Fruit fly (Drosophila melanogaster): Measurements from ENCODE around the gene ttm2.

dm6 chr3L:292146-292776 lies 17.3 kb downstream of the ttm2 start:
- TF ChIP-seq CG5204 (GFP tag; optimal IDR thresholded peaks at IDR 0.05) = no peak
- peak; percentile 44 for TF ChIP-seq pad (GFP tag; optimal IDR thresholded peaks at IDR 0.05)
- TF ChIP-seq kay (GFP tag; ENCODE audit: borderline replicate concordance) = no peak

Measured in whole organism, adult.